Worm (Caenorhabditis elegans): ENCODE data around the gene C02B10.3.
"Not testable (repeated sequence)": the region's sequence is repeated elsewhere in the genome, so short reads cannot be mapped to it uniquely, and the experiment has no call there.

The C02B10.3 gene

DNA sequence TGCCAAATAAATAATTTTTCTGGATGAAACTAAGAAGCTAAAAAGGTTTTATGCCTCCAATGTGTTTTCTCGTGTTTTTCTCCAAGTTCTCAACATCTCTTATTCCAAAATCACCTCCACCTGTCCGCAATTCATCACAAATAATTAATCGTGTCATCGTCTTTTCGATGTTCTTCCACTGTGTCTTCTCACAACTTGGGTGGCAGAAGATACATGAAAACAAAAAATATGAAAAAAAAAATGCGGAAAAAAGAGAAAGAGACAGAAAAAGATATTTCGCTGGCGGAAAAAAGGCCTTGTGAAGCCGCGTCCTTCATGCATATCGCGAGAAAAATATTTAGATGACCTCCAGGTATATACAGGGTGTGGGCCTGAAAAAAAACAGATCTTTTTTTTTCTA is 29.2 kb downstream of the C02B10.3 start:
- TF ChIP-seq elt-3 (tag; optimal IDR thresholded peaks at IDR 0.05) (no peak), ZK546.5 (tag; optimal IDR thresholded peaks at IDR 0.05) (no peak), gmeb-1 (tag; optimal IDR thresholded peaks at IDR 0.05) (no peak), elt-1 (tag; optimal IDR thresholded peaks at IDR 0.05) (no peak), nhr-77 (tag; optimal IDR thresholded peaks at IDR 0.05) (no peak), nhr-237 (tag; optimal IDR thresholded peaks at IDR 0.05) (no peak), egl-27 (tag; optimal IDR thresholded peaks at IDR 0.05) (no peak), nhr-12 (tag; optimal IDR thresholded peaks at IDR 0.05) (no peak), mbf-1 (tag; optimal IDR thresholded peaks at IDR 0.05) (no peak), skn-1 (tag; optimal IDR thresholded peaks at IDR 0.05) (no peak), nhr-6 (tag; optimal IDR thresholded peaks at IDR 0.05) (no peak), aly-2 (tag; optimal IDR thresholded peaks at IDR 0.05) (no peak), ceh-82 (tag; optimal IDR thresholded peaks at IDR 0.05) (no peak), ama-1 (optimal IDR thresholded peaks at IDR 0.05) (no peak), lin-13 (GFP tag; optimal IDR thresholded peaks at IDR 0.05) (no peak), zag-1 (tag; optimal IDR thresholded peaks at IDR 0.05) (no peak), mdl-1 (tag; optimal IDR thresholded peaks at IDR 0.05) (no peak)

- TF ChIP-seq egl-27 (tag; optimal IDR thresholded peaks at IDR 0.05); nhr-10 (tag; optimal IDR thresholded peaks at IDR 0.05); unc-62 (GFP tag; optimal IDR thresholded peaks at IDR 0.05): not testable (repeated sequence)
Observed at ce11 chrIV:5070593-5070992, 32.5 kb downstream of the C02B10.3 start, which contains the start of gene C02B10.6. TSS of gene C02B10.6 (plus strand) at chrIV:5070893.

ce11 chrIV:5068541-5068940 is 34.5 kb downstream of the C02B10.3 start, which contains the start of the genes R13H9.6 and rmd-6:
TSS of gene R13H9.6 (minus strand) at chrIV:5068641.
TSS of gene rmd-6 (plus strand) at chrIV:5068845.
- not testable (repeated sequence) for TF ChIP-seq ceh-82, egl-27, nhr-237 (tag; optimal IDR thresholded peaks at IDR 0.05)

- not testable (repeated sequence) for TF ChIP-seq F13H6.1, dmd-4, ceh-82 (tag; optimal IDR thresholded peaks at IDR 0.05)
Observed at ce11 chrIV:5066887-5067286, 36.2 kb downstream of the C02B10.3 start, which contains the start of gene ttbk-2.2. TSS of gene ttbk-2.2 (minus strand) at chrIV:5066987.

DNA sequence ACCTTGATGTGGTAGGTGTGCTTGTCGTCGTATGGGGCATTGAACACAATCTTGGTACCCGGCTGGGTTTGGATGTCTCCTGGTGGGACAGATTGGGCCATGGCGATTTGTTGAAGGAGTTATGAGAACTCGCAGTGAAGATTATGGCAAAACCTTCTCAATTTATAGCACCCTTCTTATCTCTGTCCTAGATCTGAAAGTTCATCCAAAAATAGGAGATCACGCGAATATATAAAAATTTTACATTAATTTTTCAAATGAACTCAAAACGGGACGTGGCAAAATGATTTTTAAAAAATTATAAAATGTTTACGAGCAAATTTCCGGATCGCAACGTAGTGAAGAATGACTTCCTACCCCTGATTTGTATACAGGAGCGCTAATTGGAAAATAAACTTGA is 38.1 kb downstream of the C02B10.3 start, which contains the start of gene msp-53:
Gene msp-53 (minus strand): TSS at position 101 of the 400 bp plus-strand sequence.
- TF ChIP-seq alr-1, ceh-82, ZK546.5 (tag; optimal IDR thresholded peaks at IDR 0.05): not testable (repeated sequence)

- TF ChIP-seq lin-13 (GFP tag; optimal IDR thresholded peaks at IDR 0.05) (peak; percentile 30), sma-3 (GFP tag; optimal IDR thresholded peaks at IDR 0.05) (peak; percentile 61), peb-1 (tag; optimal IDR thresholded peaks at IDR 0.05) (no peak), R02D3.7 (tag; optimal IDR thresholded peaks at IDR 0.05) (no peak), sma-9 (GFP tag; optimal IDR thresholded peaks at IDR 0.05) (peak; percentile 28), sma-9 (tag; optimal IDR thresholded peaks at IDR 0.05) (no peak), nhr-129 (tag; optimal IDR thresholded peaks at IDR 0.05) (no peak), sem-4 (tag; optimal IDR thresholded peaks at IDR 0.05) (no peak), lsy-2 (tag; optimal IDR thresholded peaks at IDR 0.05) (peak in 1 of 2 experiments; percentile 46), nhr-77 (tag; optimal IDR thresholded peaks at IDR 0.05) (no peak), skn-1 (tag; optimal IDR thresholded peaks at IDR 0.05) (no peak), ama-1 (optimal IDR thresholded peaks at IDR 0.05) (peak; percentile 63), snpc-4 (tag; optimal IDR thresholded peaks at IDR 0.05) (peak; percentile 93), nhr-12 (tag; optimal IDR thresholded peaks at IDR 0.05) (no peak), alr-1 (tag; optimal IDR thresholded peaks at IDR 0.05) (no peak), nhr-21 (tag; optimal IDR thresholded peaks at IDR 0.05) (peak; percentile 11)
Observed at ce11 chrIV:5063297-5063696, 39.8 kb downstream of the C02B10.3 start.

Data from whole organism, L2 larva.